Fruit fly (Drosophila melanogaster) whole organism, embryonic: ENCODE results near the gene asun.
A peak's percentile ranks its signal among the peaks of the same experiment; 100 is the strongest.

Source experiments
- Aef1 ChIP-seq: fragments of 200-800 bp; sonication (Bioruptor generic); IDR thresholded peaks from 3 replicates; pipeline ENCODE4 v1.3.6; 2022; ENCODE audit warnings: missing biosample characterization, missing genetic modification characterization
- Atf6 ChIP-seq: fragments of 200-800 bp; sonication (Bioruptor generic); IDR thresholded peaks from 2 replicates; pipeline ENCODE4 v1.3.6; 2022; ENCODE audit warnings: missing biosample characterization, missing genetic modification characterization
- BtbVII ChIP-seq: fragments of 200-800 bp; sonication (Bioruptor generic); optimal IDR thresholded peaks from 3 replicates; lab custom pipeline; 2017; ENCODE audit warnings: missing biosample characterization, mild to moderate bottlenecking, missing genetic modification characterization
- CG10274 ChIP-seq: fragments of 200-800 bp; sonication (Bioruptor generic); optimal IDR thresholded peaks from 3 replicates; lab custom pipeline; 2017; ENCODE audit warnings: missing biosample characterization, mild to moderate bottlenecking, missing genetic modification characterization
- CG10543 ChIP-seq: fragments of 200-800 bp; sonication (Bioruptor generic); optimal IDR thresholded peaks from 3 replicates; lab custom pipeline; 2017; ENCODE audit warnings: missing biosample characterization, mild to moderate bottlenecking, missing genetic modification characterization, moderate library complexity
- CG11093 ChIP-seq: fragments of 200-800 bp; sonication (Bioruptor generic); IDR thresholded peaks from 3 replicates; pipeline ENCODE4 v1.3.6; 2022; ENCODE audit warnings: missing biosample characterization, missing genetic modification characterization
- CG12219 ChIP-seq: fragments of 200-800 bp; sonication (Bioruptor generic); optimal IDR thresholded peaks from 3 replicates; lab custom pipeline; 2018; ENCODE audit warnings: missing biosample characterization, mild to moderate bottlenecking, missing genetic modification characterization
- CG12942 ChIP-seq: fragments of 200-800 bp; sonication (Bioruptor generic); optimal IDR thresholded peaks from 3 replicates; lab custom pipeline; 2016; ENCODE audit warnings: missing biosample characterization, missing genetic modification characterization
- CG13424 ChIP-seq: fragments of 200-800 bp; sonication (Bioruptor generic); optimal IDR thresholded peaks from 2 replicates; lab custom pipeline; 2019; ENCODE audit warnings: missing biosample characterization, mild to moderate bottlenecking, missing genetic modification characterization, moderate library complexity
- CG14667 ChIP-seq: fragments of 200-800 bp; sonication (Bioruptor generic); IDR thresholded peaks from 2 replicates; pipeline ENCODE4 v1.3.6; 2022; ENCODE audit warnings: missing biosample characterization, missing genetic modification characterization
- CG14860 ChIP-seq: fragments of 200-800 bp; sonication (Bioruptor generic); IDR thresholded peaks from 3 replicates; pipeline ENCODE4 v1.3.6; 2022; ENCODE audit warnings: missing biosample characterization, missing genetic modification characterization; ENCODE audit not compliant: partially characterized antibody
- CG15601 ChIP-seq: fragments of 200-800 bp; sonication (Bioruptor generic); optimal IDR thresholded peaks from 3 replicates; lab custom pipeline; 2019; ENCODE audit warnings: missing biosample characterization, mild to moderate bottlenecking, missing genetic modification characterization, moderate library complexity
- CG1647 ChIP-seq: fragments of 200-800 bp; sonication (Bioruptor generic); optimal IDR thresholded peaks from 3 replicates; lab custom pipeline; 2016; ENCODE audit warnings: missing biosample characterization, missing genetic modification characterization
- CG17361 ChIP-seq: fragments of 200-800 bp; sonication (Bioruptor generic); IDR thresholded peaks from 3 replicates; pipeline ENCODE4 v1.3.6; 2022; ENCODE audit warnings: missing biosample characterization, missing genetic modification characterization
- CG17385 ChIP-seq: fragments of 200-800 bp; sonication (Bioruptor generic); optimal IDR thresholded peaks from 3 replicates; lab custom pipeline; 2018; ENCODE audit warnings: missing biosample characterization, mild to moderate bottlenecking, missing genetic modification characterization
- CG18619 ChIP-seq: fragments of 200-800 bp; sonication (Bioruptor generic); optimal IDR thresholded peaks from 3 replicates; lab custom pipeline; 2017; ENCODE audit warnings: missing biosample characterization, mild to moderate bottlenecking, missing genetic modification characterization
- CG3838 ChIP-seq: fragments of 200-800 bp; sonication (Bioruptor generic); optimal IDR thresholded peaks from 3 replicates; lab custom pipeline; 2016; ENCODE audit warnings: missing biosample characterization, missing genetic modification characterization
- CG4707 ChIP-seq: fragments of 200-800 bp; sonication (Bioruptor generic); optimal IDR thresholded peaks from 2 replicates; lab custom pipeline; 2018; ENCODE audit warnings: missing biosample characterization, mild to moderate bottlenecking, missing genetic modification characterization, moderate library complexity
- CG7556 ChIP-seq: fragments of 200-800 bp; sonication (Bioruptor generic); optimal IDR thresholded peaks from 2 replicates; lab custom pipeline; 2017; ENCODE audit warnings: missing biosample characterization, mild to moderate bottlenecking, missing genetic modification characterization
- CG8388 ChIP-seq: fragments of 200-800 bp; sonication (Bioruptor generic); optimal IDR thresholded peaks from 2 replicates; lab custom pipeline; 2019; ENCODE audit warnings: missing biosample characterization, mild to moderate bottlenecking, missing genetic modification characterization, moderate library complexity
- CG8924 ChIP-seq: fragments of 200-800 bp; optimal IDR thresholded peaks from 3 replicates; lab custom pipeline; 2019; ENCODE audit warnings: missing biosample characterization, mild to moderate bottlenecking, missing genetic modification characterization, moderate library complexity
- CG9437 ChIP-seq: fragments of 200-800 bp; sonication (Bioruptor generic); optimal IDR thresholded peaks from 2 replicates; lab custom pipeline; 2018; ENCODE audit warnings: missing biosample characterization, mild to moderate bottlenecking, missing genetic modification characterization
- CG9609 ChIP-seq: fragments of 200-800 bp; sonication (Bioruptor generic); optimal IDR thresholded peaks from 3 replicates; lab custom pipeline; 2016; ENCODE audit warnings: missing biosample characterization, missing genetic modification characterization
- CoRest ChIP-seq: fragments of 200-800 bp; sonication (Bioruptor generic); optimal IDR thresholded peaks from 3 replicates; lab custom pipeline; 2018; ENCODE audit warnings: missing biosample characterization, mild to moderate bottlenecking, missing genetic modification characterization, moderate library complexity
- Deaf1 ChIP-seq: fragments of 200-800 bp; optimal IDR thresholded peaks from 3 replicates; lab custom pipeline; 2019; ENCODE audit warnings: missing biosample characterization, mild to moderate bottlenecking, missing genetic modification characterization, moderate library complexity
- Ets65A ChIP-seq: fragments of 200-800 bp; sonication (Bioruptor generic); peaks from one replicate; lab custom pipeline; 2016; ENCODE audit warnings: missing biosample characterization, missing genetic modification characterization
- Gsc ChIP-seq: fragments of 200-800 bp; sonication (Bioruptor generic); IDR thresholded peaks from 2 replicates; pipeline ENCODE4 v1.3.6; 2022; ENCODE audit warnings: missing biosample characterization, missing genetic modification characterization
- HmgD ChIP-seq: fragments of 200-800 bp; sonication (Bioruptor generic); optimal IDR thresholded peaks from 3 replicates; lab custom pipeline; 2016; ENCODE audit warnings: missing biosample characterization, missing genetic modification characterization
- Hmx ChIP-seq: fragments of 200-800 bp; sonication (Bioruptor generic); optimal IDR thresholded peaks from 2 replicates; lab custom pipeline; 2016; ENCODE audit warnings: missing biosample characterization, missing genetic modification characterization
- Opbp ChIP-seq: fragments of 200-800 bp; sonication (Bioruptor generic); IDR thresholded peaks from 3 replicates; pipeline ENCODE4 v1.3.6; 2022; ENCODE audit warnings: missing biosample characterization, missing genetic modification characterization; ENCODE audit not compliant: partially characterized antibody
- Side ChIP-seq: fragments of 200-800 bp; sonication (Bioruptor generic); optimal IDR thresholded peaks from 2 replicates; lab custom pipeline; 2016; ENCODE audit warnings: missing biosample characterization, missing genetic modification characterization
- Sin3A ChIP-seq: fragments of >200 bp; optimal IDR thresholded peaks from 2 replicates; lab custom pipeline; 2018
- Taf1 ChIP-seq: fragments of 200-800 bp; sonication (Bioruptor generic); IDR thresholded peaks from 2 replicates; pipeline ENCODE4 v1.3.6; 2022; ENCODE audit warnings: missing biosample characterization, missing genetic modification characterization
- Xbp1 ChIP-seq: fragments of 200-800 bp; sonication (Bioruptor generic); optimal IDR thresholded peaks from 3 replicates; lab custom pipeline; 2016; ENCODE audit warnings: missing biosample characterization, mild to moderate bottlenecking, missing genetic modification characterization
- amos ChIP-seq: fragments of 200-800 bp; sonication (Bioruptor generic); IDR thresholded peaks from 2 replicates; pipeline ENCODE4 v1.3.6; 2022; ENCODE audit warnings: missing biosample characterization, missing genetic modification characterization; ENCODE audit not compliant: partially characterized antibody
- ash1 ChIP-seq: fragments of 200-800 bp; sonication (Bioruptor generic); optimal IDR thresholded peaks from 2 replicates; lab custom pipeline; 2018; ENCODE audit warnings: missing biosample characterization, mild to moderate bottlenecking, missing genetic modification characterization
- chif ChIP-seq, 2 experiments: fragments of 200-800 bp; sonication (Bioruptor generic); optimal IDR thresholded peaks; 3 replicates each; lab custom pipeline; 2016; ENCODE audit warnings: missing biosample characterization in 2 of 2, missing genetic modification characterization in 2 of 2
- dimm ChIP-seq: fragments of 200-800 bp; sonication (Bioruptor generic); IDR thresholded peaks from 2 replicates; pipeline ENCODE4 v1.3.6; 2022; ENCODE audit warnings: missing biosample characterization, missing genetic modification characterization
- eve ChIP-seq, 2 experiments: fragments of >200 bp; optimal IDR thresholded peaks; 2 replicates each; lab custom pipeline; 2017; ENCODE audit warnings: missing biosample characterization in 2 of 2, missing genetic modification characterization in 2 of 2
- gfzf ChIP-seq: fragments of 200-800 bp; sonication (Bioruptor generic); optimal IDR thresholded peaks from 2 replicates; lab custom pipeline; 2016; ENCODE audit warnings: missing biosample characterization, mild to moderate bottlenecking, missing genetic modification characterization, moderate library complexity
- luna ChIP-seq: fragments of 200-800 bp; sonication (Bioruptor generic); optimal IDR thresholded peaks from 2 replicates; lab custom pipeline; 2016; ENCODE audit warnings: missing biosample characterization, missing genetic modification characterization
- nom ChIP-seq: fragments of 200-800 bp; sonication (Bioruptor generic); optimal IDR thresholded peaks from 2 replicates; lab custom pipeline; 2017; ENCODE audit warnings: missing biosample characterization, missing genetic modification characterization, mild to moderate bottlenecking, moderate library complexity, missing genetic modification reagents
- otp ChIP-seq: fragments of 200-800 bp; sonication (Bioruptor generic); IDR thresholded peaks from 3 replicates; pipeline ENCODE4, ENCODE4 v1.3.6; 2022; ENCODE audit warnings: missing biosample characterization, missing genetic modification characterization
- peb ChIP-seq: fragments of 200-800 bp; sonication (Bioruptor generic); IDR thresholded peaks from 2 replicates; pipeline ENCODE4 v1.3.6; 2022; ENCODE audit warnings: missing biosample characterization, missing genetic modification characterization
- pnt ChIP-seq: fragments of 200-800 bp; sonication (Bioruptor generic); optimal IDR thresholded peaks from 3 replicates; lab custom pipeline; 2016; ENCODE audit warnings: missing biosample characterization, missing genetic modification characterization
- rib ChIP-seq: fragments of 200-800 bp; sonication (Bioruptor generic); IDR thresholded peaks from 2 replicates; pipeline ENCODE4 v1.3.6; 2022; ENCODE audit warnings: missing biosample characterization, missing genetic modification characterization
- slou ChIP-seq: fragments of 200-800 bp; sonication (Bioruptor generic); optimal IDR thresholded peaks from 3 replicates; lab custom pipeline; 2016; ENCODE audit warnings: missing biosample characterization, missing genetic modification characterization
- ssp ChIP-seq: fragments of 200-800 bp; sonication (Bioruptor generic); IDR thresholded peaks from 2 replicates; pipeline ENCODE4 v1.3.6; 2022; ENCODE audit warnings: missing biosample characterization, missing genetic modification characterization
- ttk ChIP-seq: fragments of 200-800 bp; sonication (Bioruptor generic); IDR thresholded peaks from 2 replicates; pipeline ENCODE4 v2.1.2; 2022; ENCODE audit warnings: missing biosample characterization, missing genetic modification characterization
- zen2 ChIP-seq: fragments of 200-800 bp; sonication (Bioruptor generic); IDR thresholded peaks from 3 replicates; pipeline ENCODE4 v1.3.6; 2022; ENCODE audit warnings: missing biosample characterization, missing genetic modification characterization; ENCODE audit not compliant: partially characterized antibody

Gene asun

DNA sequence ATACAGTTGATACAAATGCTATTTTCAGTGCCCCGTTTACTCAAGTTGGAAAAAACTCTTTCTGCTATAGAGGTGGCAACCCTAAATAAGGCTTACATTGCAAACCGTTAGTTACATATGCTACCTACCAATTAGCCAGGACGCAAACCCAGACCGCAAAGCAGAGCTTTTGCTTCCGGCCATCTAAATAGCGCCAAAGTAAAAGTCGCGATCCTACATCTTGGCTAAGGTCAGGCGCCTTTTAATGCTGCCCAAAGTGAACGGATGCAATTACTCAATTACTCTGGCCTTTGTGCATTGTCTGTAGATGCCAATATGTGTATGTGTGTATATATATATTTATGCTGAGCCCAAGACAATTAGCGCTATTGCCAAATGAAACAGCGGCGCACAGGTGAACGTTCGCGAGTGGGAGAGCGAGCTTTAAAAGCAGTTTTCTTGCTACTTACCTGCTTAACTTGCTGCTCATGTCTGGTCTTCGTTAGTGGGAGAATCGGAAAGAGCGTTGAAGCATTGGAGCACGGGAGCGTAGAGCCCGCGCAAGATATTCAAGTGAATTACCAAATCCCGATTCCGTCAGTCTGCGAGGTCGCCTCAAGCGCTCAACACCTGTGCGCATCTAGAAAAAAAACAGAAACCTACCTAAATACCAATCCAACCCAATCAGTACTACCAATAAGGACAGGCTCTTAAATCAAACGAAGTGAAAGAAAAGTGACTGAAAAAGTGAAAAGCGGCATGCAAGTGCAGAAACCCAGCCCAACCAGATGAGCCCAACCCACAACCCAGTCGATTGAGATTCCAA, 41.3 kb downstream of the asun start, which contains the start of gene Zip89B (continued):
- no peak for TF ChIP-seq pnt (GFP tag; lab: Kevin White, UChicago)
- TF ChIP-seq Sin3A = no peak
- no peak for TF ChIP-seq CG14860 (GFP tag; lab: Robert Waterston, UW)
- no peak for TF ChIP-seq CG12219 (GFP tag; lab: Kevin White, UChicago)
- no peak for TF ChIP-seq Hmx (GFP tag; lab: Kevin White, UChicago)
- peak; percentile 46 for TF ChIP-seq nom (GFP tag; lab: Kevin White, UChicago)
- 0 out of 2 replicates have a peak, but pooled peaks have one; percentile 29 for TF ChIP-seq rib (GFP tag; lab: Robert Waterston, UW)
- no peak for TF ChIP-seq HmgD
- no peak for TF ChIP-seq CG15601
- no peak for TF ChIP-seq ssp (GFP tag; lab: Robert Waterston, UW)
- TF ChIP-seq Ets65A (GFP tag; lab: Kevin White, UChicago) = peak; percentile 82
- no peak for TF ChIP-seq slou (GFP tag; lab: Kevin White, UChicago)
- peak; percentile 53 for TF ChIP-seq BtbVII (GFP tag; lab: Kevin White, UChicago)
- TF ChIP-seq Opbp = no peak
- TF ChIP-seq CG4707 (GFP tag; lab: Kevin White, UChicago) = no peak
- TF ChIP-seq otp (GFP tag; lab: Robert Waterston, UW) = no peak
- TF ChIP-seq CG17385 = no peak
- TF ChIP-seq chif (GFP tag; optimal IDR thresholded peaks at IDR 0.05; lab: Kevin White, UChicago) = no peak
- no peak for TF ChIP-seq ash1 (GFP tag; lab: Kevin White, UChicago)
- TF ChIP-seq Atf6 = no peak
- no peak for TF ChIP-seq dimm (GFP tag; lab: Robert Waterston, UW)
- no peak for TF ChIP-seq CG9437 (GFP tag; lab: Kevin White, UChicago)
- no peak for TF ChIP-seq CG8388 (GFP tag; lab: Kevin White, UChicago)
- no peak for TF ChIP-seq CG17361 (GFP tag; lab: Robert Waterston, UW)
- TF ChIP-seq Xbp1 = no peak
- TF ChIP-seq gfzf = peak; percentile 55
- no peak for TF ChIP-seq Side (GFP tag; lab: Kevin White, UChicago)
- TF ChIP-seq Taf1 (GFP tag; lab: Robert Waterston, UW) = peak; percentile 33; the same call in 1 of the 2 replicates
- TF ChIP-seq CG8924 (tag; lab: Kevin White, UChicago) = no peak
- peak; percentile 48 for TF ChIP-seq CG10543 (GFP tag; lab: Kevin White, UChicago)
- no peak for TF ChIP-seq CG18619 (GFP tag; lab: Kevin White, UChicago)
- TF ChIP-seq zen2 (GFP tag; lab: Robert Waterston, UW) = no peak
- TF ChIP-seq CG12942 (GFP tag; lab: Kevin White, UChicago) = no peak
- TF ChIP-seq luna (GFP tag; lab: Kevin White, UChicago) = no peak
- no peak for TF ChIP-seq Gsc (GFP tag; lab: Robert Waterston, UW)
- TF ChIP-seq CG11093 (GFP tag; lab: Robert Waterston, UW) = no peak
- no peak for TF ChIP-seq CG1647 (GFP tag; lab: Kevin White, UChicago)
- no peak for TF ChIP-seq CG3838 (GFP tag; lab: Kevin White, UChicago)
- no peak for TF ChIP-seq CG9609 (GFP tag; lab: Kevin White, UChicago)
- no peak for TF ChIP-seq peb (GFP tag; lab: Robert Waterston, UW)
- no peak for TF ChIP-seq eve (GFP tag; optimal IDR thresholded peaks at IDR 0.05; lab: Kevin White, UChicago)
- peak; percentile 27; the same call in 1 of the 2 replicates for TF ChIP-seq amos (GFP tag; lab: Robert Waterston, UW)
- TF ChIP-seq Deaf1 (tag; lab: Kevin White, UChicago) = peak; percentile 1
- no peak for TF ChIP-seq CG14667 (GFP tag; lab: Robert Waterston, UW)
- no peak for TF ChIP-seq ttk
- no peak for TF ChIP-seq Aef1
- TF ChIP-seq CG13424 (tag; lab: Kevin White, UChicago) = peak; percentile 3
- no peak for TF ChIP-seq CoRest
- no peak for TF ChIP-seq CG7556
- no peak for TF ChIP-seq CG10274 (GFP tag; lab: Kevin White, UChicago)
